Worm (Caenorhabditis elegans): Measurements from ENCODE around the gene C02F4.4.
A peak's percentile ranks its signal among the peaks of the same experiment; 100 is the strongest.

- TF ChIP-seq lin-39 (tag; optimal IDR thresholded peaks at IDR 0.05): no peak
- TF ChIP-seq aly-2 (tag; optimal IDR thresholded peaks at IDR 0.05): no peak
- no peak for TF ChIP-seq F13H6.1 (tag; optimal IDR thresholded peaks at IDR 0.05)
- TF ChIP-seq nhr-237 (tag; optimal IDR thresholded peaks at IDR 0.05): no peak
- TF ChIP-seq egl-27 (tag; optimal IDR thresholded peaks at IDR 0.05): no peak
- no peak for TF ChIP-seq elt-3 (tag; optimal IDR thresholded peaks at IDR 0.05)
- no peak for TF ChIP-seq zag-1 (tag; optimal IDR thresholded peaks at IDR 0.05)
- no peak for TF ChIP-seq nhr-12 (tag; optimal IDR thresholded peaks at IDR 0.05)
- no peak for TF ChIP-seq ztf-4 (tag; optimal IDR thresholded peaks at IDR 0.05)
- TF ChIP-seq lsy-2 (tag; optimal IDR thresholded peaks at IDR 0.05): peak in 1 of 2 experiments; percentile 13
- TF ChIP-seq mdl-1 (tag; optimal IDR thresholded peaks at IDR 0.05): no peak
- no peak for TF ChIP-seq blmp-1 (tag; optimal IDR thresholded peaks at IDR 0.05; ENCODE audit: insufficient read depth)
- TF ChIP-seq gmeb-1 (tag; optimal IDR thresholded peaks at IDR 0.05): no peak
- TF ChIP-seq ceh-82 (tag; optimal IDR thresholded peaks at IDR 0.05): no peak
Measured at ce11 chrIV:10505016-10505415, 10.0 kb downstream of the C02F4.4 start.

All from whole organism, L2 larva.